Worm (Caenorhabditis elegans) whole organism, early embryonic: Measurements from ENCODE around the gene znf-474.

Source experiments
- F13C5.2 ChIP-seq: sonication (generic microtip); optimal IDR thresholded peaks from 2 replicates; lab custom pipeline; 2017; ENCODE audit warnings: mild to moderate bottlenecking, missing genetic modification characterization, inconsistent platforms, missing compliant biosample characterization
- ama-1 ChIP-seq: fragments of 150-350 bp; optimal IDR thresholded peaks from 2 replicates; lab custom pipeline; 2014
- ceh-36 ChIP-seq: sonication (generic microtip); optimal IDR thresholded peaks from 2 replicates; lab custom pipeline; 2016; ENCODE audit warnings: missing genetic modification characterization, inconsistent platforms, missing compliant biosample characterization
- flt-1 ChIP-seq: fragments of 200-800 bp; sonication (Bioruptor generic); IDR thresholded peaks from 2 replicates; pipeline ENCODE4 v1.3.6; 2022; ENCODE audit warnings: missing genetic modification characterization, missing compliant biosample characterization
- hmbx-1 ChIP-seq: sonication (generic microtip); optimal IDR thresholded peaks from 2 replicates; lab custom pipeline; 2016; ENCODE audit warnings: mild to moderate bottlenecking, missing genetic modification characterization, missing compliant biosample characterization
- scrt-1 ChIP-seq: fragments of 200-800 bp; sonication (Bioruptor generic); IDR thresholded peaks from 2 replicates; pipeline ENCODE4 v1.3.6; 2022; ENCODE audit warnings: missing genetic modification characterization, missing compliant biosample characterization
- tbx-37 ChIP-seq: fragments of 200-800 bp; sonication (Bioruptor generic); conservative IDR thresholded peaks from 2 replicates; pipeline ENCODE4 v1.3.6; 2022; ENCODE audit warnings: missing genetic modification reagents, missing genetic modification characterization, missing compliant biosample characterization
- tra-4 ChIP-seq: sonication (generic microtip); optimal IDR thresholded peaks from 2 replicates; lab custom pipeline; 2017; ENCODE audit warnings: missing genetic modification characterization, missing compliant biosample characterization

- TF ChIP-seq ceh-36 = no peak
- TF ChIP-seq flt-1 (GFP tag; lab: Robert Waterston, UW) = no peak
- TF ChIP-seq ama-1 (lab: Kevin White, UChicago) = no peak
- no peak for TF ChIP-seq tra-4 (tag; lab: Kevin White, UChicago)
- TF ChIP-seq tbx-37 = no peak
- TF ChIP-seq F13C5.2 (tag; lab: Kevin White, UChicago) = no peak
- TF ChIP-seq hmbx-1 (tag; lab: Kevin White, UChicago) = no peak
- no peak for TF ChIP-seq scrt-1
Measured at ce11 chrX:12121285-12121684, 28.4 kb upstream of the znf-474 start, which contains the start of gene lgc-17.
